Fruit fly (Drosophila melanogaster) Kc167 (cell line): ENCODE measurements around the gene CG15731.

Experiments used
- Myc ChIP-seq: fragments of >200 bp; optimal IDR thresholded peaks from 2 replicates; lab custom pipeline; 2017; ENCODE audit warnings: missing external identifiers
- Sin3A ChIP-seq: fragments of >200 bp; optimal IDR thresholded peaks from 2 replicates; lab custom pipeline; 2018; ENCODE audit warnings: missing external identifiers
- h ChIP-seq: fragments of >200 bp; optimal IDR thresholded peaks from 3 replicates; lab custom pipeline; 2018; ENCODE audit warnings: missing external identifiers
- insv ChIP-seq: fragments of >200 bp; optimal IDR thresholded peaks from 3 replicates; lab custom pipeline; 2018; ENCODE audit warnings: missing external identifiers
- psq ChIP-seq: fragments of >200 bp; optimal IDR thresholded peaks from 2 replicates; lab custom pipeline; 2017; ENCODE audit warnings: missing external identifiers
- ttk ChIP-seq: sonication (Bioruptor generic); optimal IDR thresholded peaks from 2 replicates; lab custom pipeline; 2017; ENCODE audit warnings: missing external identifiers

CG15731 gene

DNA sequence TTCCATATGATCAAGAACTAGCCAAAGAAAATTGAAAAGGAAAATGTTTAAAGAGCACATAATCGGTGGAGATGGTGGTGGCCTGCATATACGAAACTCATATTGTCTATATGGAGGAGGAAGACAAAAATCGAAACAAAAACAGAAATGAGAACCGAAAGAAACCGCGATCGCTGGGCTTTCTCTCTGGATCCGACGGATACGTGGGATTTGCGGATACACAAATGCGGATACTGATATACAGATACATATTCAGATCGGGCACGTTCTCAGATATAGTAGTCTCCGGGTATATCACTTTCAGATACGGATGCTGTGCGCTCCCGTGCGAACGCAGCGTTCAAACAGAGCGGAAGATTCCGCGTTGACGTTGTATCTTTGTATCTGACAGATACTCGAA, 25.6 kb downstream of the CG15731 start, which contains the start of gene Pkcdelta:
Gene Pkcdelta (plus strand): TSS at position 301 of the 400 bp plus-strand sequence.
- TF ChIP-seq Sin3A (no peak), insv (lab: Kevin White, UChicago) (no peak), psq (lab: Kevin White, UChicago) (no peak), h (lab: Kevin White, UChicago) (no peak), ttk (lab: Kevin White, UChicago) (no peak), Myc (lab: Kevin White, UChicago) (no peak)

dm6 chrX:12431466-12431865, 26.1 kb downstream of the CG15731 start:
- TF ChIP-seq h (lab: Kevin White, UChicago) (no peak), ttk (lab: Kevin White, UChicago) (no peak), Myc (lab: Kevin White, UChicago) (no peak), Sin3A (no peak), insv (lab: Kevin White, UChicago) (no peak), psq (lab: Kevin White, UChicago) (no peak)

DNA sequence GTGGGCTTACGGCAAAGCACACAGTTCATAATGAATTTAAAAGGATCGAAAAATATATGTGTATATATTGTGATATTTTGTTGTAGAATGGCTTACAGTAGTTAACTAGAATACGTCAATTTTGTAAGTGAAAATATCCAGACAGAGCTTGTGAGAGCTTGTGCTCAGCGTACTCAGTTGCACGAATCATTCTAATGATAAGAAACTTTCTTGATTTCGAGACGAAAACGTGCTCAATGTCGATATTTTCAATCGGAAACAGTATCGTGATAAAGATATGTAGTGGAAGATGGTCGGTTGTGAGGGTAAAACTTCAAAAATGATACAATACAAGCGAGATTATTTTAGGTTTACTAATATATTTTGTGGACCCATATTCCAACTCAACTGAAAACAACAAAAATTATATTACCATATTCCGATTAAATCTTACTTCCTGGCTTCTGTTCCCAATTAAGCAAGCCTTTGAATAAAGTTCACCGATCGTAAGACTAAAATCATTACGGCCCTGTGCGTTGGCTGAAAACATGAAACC, 49.1 kb downstream of the CG15731 start, which contains the start of the genes CG32651 and CG2574:
Gene CG32651 (minus strand): TSS at position 101 of the 535 bp plus-strand sequence.
Gene CG2574 (plus strand): TSS at position 485 of the 535 bp plus-strand sequence.
- TF ChIP-seq ttk (lab: Kevin White, UChicago) (no peak), Sin3A (no peak), psq (lab: Kevin White, UChicago) (no peak), Myc (lab: Kevin White, UChicago) (no peak), insv (lab: Kevin White, UChicago) (no peak), h (lab: Kevin White, UChicago) (no peak)
